Fruit fly (Drosophila melanogaster) whole organism, adult: ENCODE results near the gene CG5445.

Source experiments
- CG11617 ChIP-seq: fragments of 200-800 bp; sonication (Bioruptor generic); optimal IDR thresholded peaks from 2 replicates; lab custom pipeline; 2017; ENCODE audit warnings: mild to moderate bottlenecking, missing biosample characterization, missing genetic modification reagents, missing genetic modification characterization
- CG14711 ChIP-seq: fragments of 200-800 bp; sonication (Bioruptor generic); optimal IDR thresholded peaks from 2 replicates; lab custom pipeline; 2018; ENCODE audit warnings: missing biosample characterization, mild to moderate bottlenecking, missing genetic modification characterization, moderate library complexity
- CG1620 ChIP-seq: fragments of 200-800 bp; sonication (Bioruptor generic); optimal IDR thresholded peaks from 2 replicates; lab custom pipeline; 2016; ENCODE audit warnings: missing biosample characterization, missing genetic modification characterization
- CG33017 ChIP-seq: fragments of 200-800 bp; sonication (Bioruptor generic); optimal IDR thresholded peaks from 2 replicates; lab custom pipeline; 2018; ENCODE audit warnings: missing biosample characterization, mild to moderate bottlenecking, missing genetic modification characterization, moderate library complexity
- CG7045 ChIP-seq: fragments of 200-800 bp; sonication (Bioruptor generic); optimal IDR thresholded peaks from 2 replicates; lab custom pipeline; 2017; ENCODE audit warnings: missing biosample characterization, mild to moderate bottlenecking, missing genetic modification characterization
- CG7101 ChIP-seq: fragments of 200-800 bp; sonication (Bioruptor generic); optimal IDR thresholded peaks from 2 replicates; lab custom pipeline; 2018; ENCODE audit warnings: missing biosample characterization, mild to moderate bottlenecking, missing genetic modification characterization, moderate library complexity
- Hr96 ChIP-seq: fragments of 200-800 bp; sonication (Bioruptor generic); optimal IDR thresholded peaks from 2 replicates; lab custom pipeline; 2016; ENCODE audit warnings: missing biosample characterization, missing genetic modification characterization
- Mnt ChIP-seq: fragments of 200-800 bp; sonication (Bioruptor generic); optimal IDR thresholded peaks from 2 replicates; lab custom pipeline; 2016; ENCODE audit warnings: missing biosample characterization, mild to moderate bottlenecking, missing genetic modification characterization
- bab1 ChIP-seq: fragments of 200-800 bp; sonication (Bioruptor generic); optimal IDR thresholded peaks from 3 replicates; lab custom pipeline; 2019; ENCODE audit warnings: missing biosample characterization, mild to moderate bottlenecking, missing genetic modification characterization, moderate library complexity
- cic ChIP-seq: fragments of 200-800 bp; sonication (Bioruptor generic); optimal IDR thresholded peaks from 2 replicates; lab custom pipeline; 2017; ENCODE audit warnings: missing biosample characterization, mild to moderate bottlenecking, missing genetic modification characterization, moderate library complexity
- cnc ChIP-seq, 2 experiments: fragments of >200 bp; optimal IDR thresholded peaks; 2 replicates each; lab custom pipeline; 2017
- kay ChIP-seq: fragments of 200-800 bp; sonication (Bioruptor generic); peaks from one replicate; lab custom pipeline; 2016; ENCODE audit warnings: missing biosample characterization, missing genetic modification characterization, borderline replicate concordance
- tj ChIP-seq: fragments of 200-800 bp; sonication (Bioruptor generic); optimal IDR thresholded peaks from 3 replicates; lab custom pipeline; 2017; ENCODE audit warnings: missing biosample characterization, mild to moderate bottlenecking, missing genetic modification characterization, moderate library complexity
- toe ChIP-seq: fragments of 200-800 bp; sonication (Bioruptor generic); optimal IDR thresholded peaks from 2 replicates; lab custom pipeline; 2016; ENCODE audit warnings: missing biosample characterization, missing genetic modification characterization

- TF ChIP-seq CG1620 (GFP tag; lab: Kevin White, UChicago) = no peak
- no peak for TF ChIP-seq cic (GFP tag; lab: Kevin White, UChicago)
- TF ChIP-seq Mnt (GFP tag; lab: Kevin White, UChicago) = no peak
- no peak for TF ChIP-seq cnc (optimal IDR thresholded peaks at IDR 0.05; lab: Kevin White, UChicago)
- TF ChIP-seq CG14711 (tag; lab: Kevin White, UChicago) = no peak
- TF ChIP-seq bab1 (GFP tag; lab: Kevin White, UChicago) = no peak
- TF ChIP-seq toe (GFP tag; lab: Kevin White, UChicago) = no peak
- no peak for TF ChIP-seq Hr96
- no peak for TF ChIP-seq CG7045 (GFP tag; lab: Kevin White, UChicago)
- TF ChIP-seq CG7101 = no peak
- TF ChIP-seq CG33017 (tag; lab: Kevin White, UChicago) = no peak
- TF ChIP-seq kay (GFP tag; lab: Kevin White, UChicago) = no peak
- no peak for TF ChIP-seq tj
- TF ChIP-seq CG11617 = no peak
Observed at dm6 chrX:17314213-17314612, 31.9 kb downstream of the CG5445 start, which contains the start of gene B-H2.
